Worm (Caenorhabditis elegans) whole organism, young adult: Measurements from ENCODE around the gene T14G8.4.

ENCODE experiments used
- B0261.1 ChIP-seq: sonication (generic microtip); optimal IDR thresholded peaks from 2 replicates; lab custom pipeline; 2016; ENCODE audit warnings: mild to moderate bottlenecking, missing genetic modification characterization, moderate library complexity, missing compliant biosample characterization
- F23B12.7 ChIP-seq: sonication (generic microtip); optimal IDR thresholded peaks from 2 replicates; lab custom pipeline; 2017; ENCODE audit warnings: missing genetic modification characterization, mild to moderate bottlenecking, missing compliant biosample characterization, antibody characterized with exemption, moderate library complexity; ENCODE audit not compliant: insufficient read depth
- K11D2.4 ChIP-seq: fragments of 200-800 bp; sonication (Bioruptor generic); IDR thresholded peaks from 2 replicates; pipeline ENCODE4 v1.3.6; 2022; ENCODE audit warnings: missing genetic modification reagents, missing genetic modification characterization, missing compliant biosample characterization
- Y53F4B.3 ChIP-seq: fragments of 200-800 bp; sonication (Bioruptor generic); IDR thresholded peaks from 2 replicates; pipeline ENCODE4 v1.3.6; 2022; ENCODE audit warnings: missing genetic modification reagents, missing genetic modification characterization, missing compliant biosample characterization
- Y67H2A.10 ChIP-seq: fragments of 200-800 bp; sonication (Bioruptor generic); conservative IDR thresholded peaks from 2 replicates; pipeline ENCODE4 v1.3.6; 2022; ENCODE audit warnings: missing genetic modification reagents, missing genetic modification characterization, missing compliant biosample characterization
- Y79H2A.3 ChIP-seq: fragments of 200-800 bp; sonication (Bioruptor generic); conservative IDR thresholded peaks from 2 replicates; pipeline ENCODE4 v1.3.6; 2022; ENCODE audit warnings: missing genetic modification reagents, missing genetic modification characterization, missing compliant biosample characterization
- ama-1 ChIP-seq, 3 experiments: fragments of 150-350 bp in 1 of 3; sonication (generic microtip) in 2 of 3; optimal IDR thresholded peaks; 2 replicates each; lab custom pipeline; 2014 to 2018; ENCODE audit warnings: missing biosample characterization in 2 of 3, missing genetic modification characterization in 2 of 3, missing genetic modification reagents in 2 of 3
- atf-7 ChIP-seq: sonication (generic microtip); optimal IDR thresholded peaks from 2 replicates; lab custom pipeline; 2017; ENCODE audit warnings: mild to moderate bottlenecking, missing genetic modification characterization, missing compliant biosample characterization
- cebp-2 ChIP-seq: fragments of 200-800 bp; sonication (Bioruptor generic); IDR thresholded peaks from 2 replicates; pipeline ENCODE4 v1.3.6; 2022; ENCODE audit warnings: missing genetic modification characterization, missing compliant biosample characterization
- ceh-27 ChIP-seq: fragments of 200-800 bp; sonication (Bioruptor generic); optimal IDR thresholded peaks from 2 replicates; lab custom pipeline; 2018; ENCODE audit warnings: mild to moderate bottlenecking, missing genetic modification characterization, moderate library complexity, missing compliant biosample characterization
- ceh-40 ChIP-seq: fragments of 200-800 bp; sonication (Bioruptor generic); IDR thresholded peaks from 2 replicates; pipeline ENCODE4 v1.3.6; 2022; ENCODE audit warnings: missing genetic modification characterization, missing compliant biosample characterization
- ceh-58 ChIP-seq: fragments of 200-800 bp; sonication (Bioruptor generic); IDR thresholded peaks from 2 replicates; pipeline ENCODE4 v1.3.6; 2022; ENCODE audit warnings: missing genetic modification characterization, missing compliant biosample characterization
- fkh-3 ChIP-seq: sonication (generic microtip); optimal IDR thresholded peaks from 2 replicates; lab custom pipeline; 2016; ENCODE audit warnings: mild to moderate bottlenecking, missing genetic modification characterization, missing compliant biosample characterization
- gei-17 ChIP-seq: fragments of 200-800 bp; sonication (Bioruptor generic); optimal IDR thresholded peaks from 2 replicates; lab custom pipeline; 2018; ENCODE audit warnings: mild to moderate bottlenecking, missing genetic modification characterization, missing compliant biosample characterization
- hrde-1 ChIP-seq: sonication (generic microtip); optimal IDR thresholded peaks from 2 replicates; lab custom pipeline; 2016; ENCODE audit warnings: missing genetic modification characterization, mild to moderate bottlenecking, missing compliant biosample characterization, moderate library complexity, missing genotype, missing genetic modification reagents, borderline replicate concordance
- lag-1 ChIP-seq: fragments of 200-800 bp; sonication (Bioruptor generic); IDR thresholded peaks from 2 replicates; pipeline ENCODE4 v1.3.6; 2022; ENCODE audit warnings: missing genetic modification reagents, missing genetic modification characterization, missing compliant biosample characterization
- lin-26 ChIP-seq: fragments of 200-800 bp; sonication (Bioruptor generic); IDR thresholded peaks from 2 replicates; pipeline ENCODE4 v1.3.6; 2022; ENCODE audit warnings: missing genetic modification reagents, missing genetic modification characterization, missing compliant biosample characterization
- lin-35 ChIP-seq, 3 experiments: fragments of 150-350 bp in 2 of 3; sonication (generic microtip) in 1 of 3; optimal IDR thresholded peaks; 2 replicates each; lab custom pipeline; 2014 to 2018; ENCODE audit warnings: missing biosample characterization in 3 of 3, missing genetic modification characterization in 3 of 3, missing genetic modification reagents in 3 of 3
- lir-1 ChIP-seq: fragments of 200-800 bp; sonication (Bioruptor generic); conservative IDR thresholded peaks from 2 replicates; pipeline ENCODE4 v1.3.6; 2022; ENCODE audit warnings: missing genetic modification reagents, missing genetic modification characterization, missing compliant biosample characterization
- madf-6 ChIP-seq: fragments of 200-800 bp; sonication (Bioruptor generic); IDR thresholded peaks from 2 replicates; pipeline ENCODE4 v1.3.6; 2022; ENCODE audit warnings: missing genetic modification reagents, missing genetic modification characterization, missing compliant biosample characterization
- mcd-1 ChIP-seq: fragments of 200-800 bp; sonication (Bioruptor generic); IDR thresholded peaks from 2 replicates; pipeline ENCODE4 v1.3.6; 2022; ENCODE audit warnings: missing genetic modification reagents, missing genetic modification characterization, missing compliant biosample characterization
- nfya-2 ChIP-seq: fragments of 200-800 bp; sonication (Bioruptor generic); IDR thresholded peaks from 2 replicates; pipeline ENCODE4 v1.3.6; 2022; ENCODE audit warnings: missing genetic modification reagents, missing genetic modification characterization, missing compliant biosample characterization
- pha-4 ChIP-seq: fragments of 150-350 bp; sonication (generic microtip); optimal IDR thresholded peaks from 2 replicates; lab custom pipeline; 2014; ENCODE audit warnings: missing biosample characterization, missing genetic modification reagents, missing genetic modification characterization
- rec-8 ChIP-seq, 2 experiments: sonication (generic microtip); optimal IDR thresholded peaks; 2 replicates each; lab custom pipeline; 2016; ENCODE audit warnings: mild to moderate bottlenecking in 2 of 2, missing genetic modification characterization in 2 of 2, missing genetic modification reagents in 2 of 2, missing genotype in 2 of 2, missing biosample characterization in 1 of 2, missing compliant biosample characterization in 1 of 2, moderate library complexity in 1 of 2
- sea-2 ChIP-seq: fragments of 200-800 bp; sonication (Bioruptor generic); IDR thresholded peaks from 2 replicates; pipeline ENCODE4 v1.3.6; 2022; ENCODE audit warnings: missing genetic modification characterization, missing compliant biosample characterization
- snpc-1.1 ChIP-seq: sonication (generic microtip); optimal IDR thresholded peaks from 2 replicates; lab custom pipeline; 2017; ENCODE audit warnings: missing genetic modification characterization, mild to moderate bottlenecking, missing compliant biosample characterization, antibody characterized with exemption, moderate library complexity, missing genotype, missing genetic modification reagents; ENCODE audit not compliant: insufficient read depth
- tbp1 ChIP-seq: fragments of 200-800 bp; sonication (Bioruptor generic); optimal IDR thresholded peaks from 2 replicates; lab custom pipeline; 2018; ENCODE audit warnings: mild to moderate bottlenecking, missing genetic modification characterization, missing compliant biosample characterization
- unc-130 ChIP-seq: sonication (generic microtip); optimal IDR thresholded peaks from 2 replicates; lab custom pipeline; 2016; ENCODE audit warnings: missing genetic modification reagents, missing genetic modification characterization, missing compliant biosample characterization
- unc-62 ChIP-seq: fragments of 150-350 bp; optimal IDR thresholded peaks from 2 replicates; lab custom pipeline; 2014; ENCODE audit warnings: missing biosample characterization, missing genetic modification reagents, missing genetic modification characterization
- xnd-1 ChIP-seq: sonication (generic microtip); optimal IDR thresholded peaks from 2 replicates; lab custom pipeline; 2016; ENCODE audit warnings: missing genotype, missing genetic modification reagents, missing genetic modification characterization, missing compliant biosample characterization
- zfh-2 ChIP-seq: fragments of 200-800 bp; sonication (Bioruptor generic); conservative IDR thresholded peaks from 2 replicates; pipeline ENCODE4 v1.3.6; 2022; ENCODE audit warnings: missing genetic modification reagents, missing genetic modification characterization, missing compliant biosample characterization
- ztf-22 ChIP-seq: fragments of 200-800 bp; sonication (Bioruptor generic); optimal IDR thresholded peaks from 2 replicates; lab custom pipeline; 2018; ENCODE audit warnings: mild to moderate bottlenecking, missing genetic modification characterization, moderate library complexity, missing compliant biosample characterization
- ztf-25 ChIP-seq: fragments of 200-800 bp; sonication (Bioruptor generic); IDR thresholded peaks from 2 replicates; pipeline ENCODE4 v1.3.6; 2022; ENCODE audit warnings: missing genetic modification reagents, missing genetic modification characterization, missing compliant biosample characterization

T14G8.4 gene

ce11 chrX:12834848-12835247 is 28.8 kb downstream of the T14G8.4 start (continued):
- TF ChIP-seq Y67H2A.10 (GFP tag; lab: Robert Waterston, UW) (no peak), ceh-58 (GFP tag; lab: Robert Waterston, UW) (no peak)

ce11 chrX:12829055-12829454 is 34.6 kb downstream of the T14G8.4 start:
- TF ChIP-seq lag-1 = 0 out of 2 replicates have a peak, but pooled peaks have one; percentile 15
- no peak for TF ChIP-seq madf-6 (GFP tag; lab: Robert Waterston, UW)

- TF ChIP-seq ceh-58 (GFP tag; lab: Robert Waterston, UW) (no peak), mcd-1 (GFP tag; lab: Robert Waterston, UW) (no peak), K11D2.4 (GFP tag; lab: Robert Waterston, UW) (no peak), zfh-2 (GFP tag; lab: Robert Waterston, UW) (no peak), B0261.1 (tag; lab: Kevin White, UChicago) (no peak), nfya-2 (GFP tag; lab: Robert Waterston, UW) (no peak), ceh-27 (GFP tag; lab: Kevin White, UChicago) (no peak), ceh-40 (no peak), lin-26 (GFP tag; lab: Robert Waterston, UW) (no peak), ztf-22 (GFP tag; lab: Kevin White, UChicago) (no peak), atf-7 (tag; lab: Kevin White, UChicago) (no peak), sea-2 (GFP tag; lab: Robert Waterston, UW) (no peak), snpc-1.1 (tag; lab: Kevin White, UChicago) (no peak), lir-1 (GFP tag; lab: Robert Waterston, UW) (no peak), fkh-3 (no peak), pha-4 (tag; lab: Kevin White, UChicago) (no peak), gei-17 (GFP tag; lab: Kevin White, UChicago) (no peak), hrde-1 (tag; lab: Kevin White, UChicago) (no peak), ztf-25 (GFP tag; lab: Robert Waterston, UW) (no peak), madf-6 (GFP tag; lab: Robert Waterston, UW) (no peak)
Observed at ce11 chrX:12827741-12828408, 35.8 kb downstream of the T14G8.4 start.

- TF ChIP-seq unc-62 (no peak), F23B12.7 (tag; lab: Kevin White, UChicago) (no peak), hrde-1 (tag; lab: Kevin White, UChicago) (no peak), tbp1 (GFP tag; lab: Kevin White, UChicago) (no peak), xnd-1 (tag; lab: Kevin White, UChicago) (no peak)
Observed at ce11 chrX:12826782-12827181, 36.9 kb downstream of the T14G8.4 start.

ce11 chrX:12825174-12825573 is 38.5 kb downstream of the T14G8.4 start:
- TF ChIP-seq cebp-2 (GFP tag; lab: Robert Waterston, UW) = no peak
- TF ChIP-seq unc-130 (GFP tag; lab: Kevin White, UChicago) = no peak
- TF ChIP-seq Y53F4B.3 (GFP tag; lab: Robert Waterston, UW) = no peak
- no peak for TF ChIP-seq rec-8 (tag; optimal IDR thresholded peaks at IDR 0.05; lab: Kevin White, UChicago)
- TF ChIP-seq lin-35 (GFP tag; optimal IDR thresholded peaks at IDR 0.05; lab: Kevin White, UChicago) = no peak
- TF ChIP-seq Y79H2A.3 (GFP tag; lab: Robert Waterston, UW) = no peak
- no peak for TF ChIP-seq ama-1 (optimal IDR thresholded peaks at IDR 0.05; lab: Kevin White, UChicago)
- no peak for TF ChIP-seq ama-1 (GFP tag; optimal IDR thresholded peaks at IDR 0.05; lab: Kevin White, UChicago)
